Fruit fly (Drosophila melanogaster): ENCODE measurements around the gene CG42542.

DNA sequence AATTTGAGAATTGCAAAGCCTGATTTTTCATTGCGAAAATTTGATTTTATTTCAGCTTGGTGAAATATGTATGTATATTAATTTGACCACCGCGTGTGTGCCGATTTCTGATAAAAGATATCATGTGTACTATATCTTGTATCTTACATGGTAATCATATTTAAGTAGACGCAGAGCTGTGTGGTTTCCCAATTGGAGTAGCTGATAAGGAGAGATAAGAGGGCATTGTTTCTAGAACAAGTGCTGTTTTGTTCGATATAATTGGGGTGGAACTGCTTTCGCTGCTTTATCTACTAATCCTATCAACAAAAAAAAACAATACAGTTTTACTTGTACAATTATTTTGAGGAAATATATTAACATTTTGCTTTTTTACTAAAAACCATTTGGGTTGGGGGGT lies 50.2 kb downstream of the CG42542 start:
- TF ChIP-seq CG11762 (GFP tag; optimal IDR thresholded peaks at IDR 0.05; ENCODE audit: insufficient read depth) (no peak), Eip78C (GFP tag) (peak; percentile 45), CG10669 (GFP tag; optimal IDR thresholded peaks at IDR 0.05) (no peak), CG16779 (tag; optimal IDR thresholded peaks at IDR 0.05) (no peak), CG9139 (GFP tag; optimal IDR thresholded peaks at IDR 0.05) (no peak), pdm3 (GFP tag; optimal IDR thresholded peaks at IDR 0.05) (no peak), Eip93F (GFP tag; optimal IDR thresholded peaks at IDR 0.05) (no peak), vri (GFP tag; optimal IDR thresholded peaks at IDR 0.05) (no peak), CG1621 (tag; optimal IDR thresholded peaks at IDR 0.05) (no peak), CG3919 (GFP tag; optimal IDR thresholded peaks at IDR 0.05) (no peak), fd85E (GFP tag; optimal IDR thresholded peaks at IDR 0.05) (no peak), Sox14 (GFP tag; optimal IDR thresholded peaks at IDR 0.05) (no peak)
